Fruit fly (Drosophila melanogaster) whole organism, pupa: ENCODE results near the gene CG13003.

Source experiments
- CG10348 ChIP-seq: fragments of 200-800 bp; sonication (Bioruptor generic); IDR thresholded peaks from 2 replicates; pipeline ENCODE4 v1.3.6; 2022; ENCODE audit warnings: missing biosample characterization, missing genetic modification characterization
- CG12605 ChIP-seq: fragments of 200-800 bp; sonication (Bioruptor generic); IDR thresholded peaks from 2 replicates; pipeline ENCODE4 v1.3.6; 2022; ENCODE audit warnings: missing biosample characterization, missing genetic modification characterization
- CG13204 ChIP-seq: fragments of 200-800 bp; sonication (Bioruptor generic); optimal IDR thresholded peaks from 2 replicates; lab custom pipeline; 2018; ENCODE audit warnings: missing biosample characterization, mild to moderate bottlenecking, missing genetic modification characterization, moderate library complexity
- CG14655 ChIP-seq: fragments of 200-800 bp; sonication (Bioruptor generic); optimal IDR thresholded peaks from 3 replicates; lab custom pipeline; 2017; ENCODE audit warnings: mild to moderate bottlenecking, missing biosample characterization, missing genetic modification reagents, missing genetic modification characterization
- CG15710 ChIP-seq: fragments of 200-800 bp; sonication (Bioruptor generic); optimal IDR thresholded peaks from 2 replicates; lab custom pipeline; 2018; ENCODE audit warnings: missing biosample characterization, mild to moderate bottlenecking, missing genetic modification characterization, moderate library complexity
- CG17806 ChIP-seq: fragments of 200-800 bp; sonication (Bioruptor generic); optimal IDR thresholded peaks from 2 replicates; lab custom pipeline; 2018; ENCODE audit warnings: missing biosample characterization, mild to moderate bottlenecking, missing genetic modification characterization, moderate library complexity
- CG32121 ChIP-seq: fragments of 200-800 bp; sonication (Bioruptor generic); IDR thresholded peaks from 2 replicates; pipeline ENCODE4 v1.3.6; 2022; ENCODE audit warnings: missing biosample characterization, missing genetic modification characterization
- CG34367 ChIP-seq: fragments of 200-800 bp; sonication (Bioruptor generic); optimal IDR thresholded peaks from 2 replicates; lab custom pipeline; 2018; ENCODE audit warnings: missing biosample characterization, mild to moderate bottlenecking, missing genetic modification characterization
- CG4496 ChIP-seq: fragments of 200-800 bp; sonication (Bioruptor generic); IDR thresholded peaks from 3 replicates; pipeline ENCODE4 v1.3.6; 2022; ENCODE audit warnings: missing biosample characterization, missing genetic modification characterization
- CG8159 ChIP-seq: fragments of 200-800 bp; sonication (Bioruptor generic); optimal IDR thresholded peaks from 3 replicates; lab custom pipeline; 2018; ENCODE audit warnings: missing biosample characterization, mild to moderate bottlenecking, missing genetic modification characterization, moderate library complexity
- CG8301 ChIP-seq: fragments of 200-800 bp; sonication (Bioruptor generic); optimal IDR thresholded peaks from 2 replicates; lab custom pipeline; 2018; ENCODE audit warnings: missing biosample characterization, mild to moderate bottlenecking, missing genetic modification characterization
- CG9948 ChIP-seq: fragments of 200-800 bp; sonication (Bioruptor generic); optimal IDR thresholded peaks from 2 replicates; lab custom pipeline; 2018; ENCODE audit warnings: missing biosample characterization, mild to moderate bottlenecking, missing genetic modification characterization, moderate library complexity
- D1 ChIP-seq: fragments of 200-800 bp; sonication (Bioruptor generic); optimal IDR thresholded peaks from 2 replicates; lab custom pipeline; 2018; ENCODE audit warnings: missing biosample characterization, mild to moderate bottlenecking, missing genetic modification characterization, moderate library complexity
- EcR ChIP-seq: fragments of 200-800 bp; sonication (Bioruptor generic); optimal IDR thresholded peaks from 3 replicates; lab custom pipeline; 2019; ENCODE audit warnings: missing biosample characterization, missing genetic modification characterization, mild to moderate bottlenecking, moderate library complexity, missing genetic modification reagents
- Ets98B ChIP-seq: fragments of 200-800 bp; sonication (Bioruptor generic); IDR thresholded peaks from 2 replicates; pipeline ENCODE4 v1.3.6; 2022; ENCODE audit warnings: missing biosample characterization, missing genetic modification characterization
- Pif1A ChIP-seq: fragments of 200-800 bp; sonication (Bioruptor generic); optimal IDR thresholded peaks from 3 replicates; lab custom pipeline; 2016; ENCODE audit warnings: missing biosample characterization, missing genetic modification characterization
- Pif1B ChIP-seq: fragments of 200-800 bp; sonication (Bioruptor generic); optimal IDR thresholded peaks from 3 replicates; lab custom pipeline; 2016; ENCODE audit warnings: missing biosample characterization, missing genetic modification characterization
- Snoo ChIP-seq: fragments of 200-800 bp; sonication (Bioruptor generic); optimal IDR thresholded peaks from 3 replicates; lab custom pipeline; 2017; ENCODE audit warnings: missing biosample characterization, mild to moderate bottlenecking, missing genetic modification characterization, inconsistent platforms
- fd96Ca ChIP-seq: fragments of 200-800 bp; sonication (Bioruptor generic); IDR thresholded peaks from 3 replicates; pipeline ENCODE4 v1.3.6; 2022; ENCODE audit warnings: missing biosample characterization, missing genetic modification characterization
- gl ChIP-seq: fragments of 200-800 bp; sonication (Bioruptor generic); optimal IDR thresholded peaks from 2 replicates; lab custom pipeline; 2018; ENCODE audit warnings: missing biosample characterization, mild to moderate bottlenecking, missing genetic modification characterization
- rn ChIP-seq: fragments of 200-800 bp; sonication (Bioruptor generic); IDR thresholded peaks from 2 replicates; pipeline ENCODE4 v1.3.6; 2022; ENCODE audit warnings: missing biosample characterization, missing genetic modification characterization

The CG13003 gene

dm6 chrX:16871808-16872207 is 4.5 kb downstream of the CG13003 start:
- TF ChIP-seq CG8159 (tag; lab: Kevin White, UChicago) (peak; percentile 81), rn (GFP tag; lab: Robert Waterston, UW) (peak; percentile 70), CG8301 (peak; percentile 74), CG14655 (peak; percentile 82), CG32121 (GFP tag; lab: Robert Waterston, UW) (peak; percentile 58; the same call in 1 of the 2 replicates), CG17806 (tag; lab: Kevin White, UChicago) (peak; percentile 75), CG15710 (tag; lab: Kevin White, UChicago) (peak; percentile 84), Pif1B (GFP tag; lab: Kevin White, UChicago) (peak; percentile 68), D1 (tag; lab: Kevin White, UChicago) (peak; percentile 46), CG34367 (tag; lab: Kevin White, UChicago) (peak; percentile 80), CG4496 (GFP tag; lab: Robert Waterston, UW) (peak; percentile 85), CG12605 (GFP tag; lab: Robert Waterston, UW) (peak; percentile 78), Snoo (tag; lab: Kevin White, UChicago) (peak; percentile 53), fd96Ca (GFP tag; lab: Robert Waterston, UW) (peak; percentile 75; the same call in 2 of the 3 replicates), Ets98B (peak; percentile 85), CG13204 (peak; percentile 36), Pif1A (GFP tag; lab: Kevin White, UChicago) (peak; percentile 79), gl (tag; lab: Kevin White, UChicago) (peak; percentile 64), CG9948 (peak; percentile 80), CG10348 (no peak), EcR (GFP tag; lab: Kevin White, UChicago) (no peak)
- TF ChIP-seq, all 21 proteins: peak for 19

- TF ChIP-seq gl (tag; lab: Kevin White, UChicago) (no peak), CG8159 (tag; lab: Kevin White, UChicago) (no peak), CG10348 (no peak), CG9948 (no peak), CG15710 (tag; lab: Kevin White, UChicago) (no peak), CG32121 (GFP tag; lab: Robert Waterston, UW) (peak; percentile 33; the same call in 1 of the 2 replicates)
Observed at dm6 chrX:16867622-16868021, 8.7 kb downstream of the CG13003 start.

dm6 chrX:16859732-16860131 is 16.6 kb downstream of the CG13003 start:
- TF ChIP-seq CG14655 (peak; percentile 39), CG4496 (GFP tag; lab: Robert Waterston, UW) (no peak), CG32121 (GFP tag; lab: Robert Waterston, UW) (no peak), CG8301 (peak; percentile 12), CG8159 (tag; lab: Kevin White, UChicago) (peak; percentile 38), CG15710 (tag; lab: Kevin White, UChicago) (peak; percentile 16), rn (GFP tag; lab: Robert Waterston, UW) (no peak), CG9948 (peak; percentile 22), gl (tag; lab: Kevin White, UChicago) (no peak)
- TF ChIP-seq, all 21 proteins: peak for 5

- TF ChIP-seq Ets98B (no peak), gl (tag; lab: Kevin White, UChicago) (no peak), CG17806 (tag; lab: Kevin White, UChicago) (no peak), Pif1B (GFP tag; lab: Kevin White, UChicago) (no peak), CG4496 (GFP tag; lab: Robert Waterston, UW) (no peak), EcR (GFP tag; lab: Kevin White, UChicago) (no peak), Snoo (tag; lab: Kevin White, UChicago) (no peak), CG34367 (tag; lab: Kevin White, UChicago) (no peak), CG9948 (no peak), CG32121 (GFP tag; lab: Robert Waterston, UW) (peak; percentile 69), Pif1A (GFP tag; lab: Kevin White, UChicago) (peak; percentile 15), CG12605 (GFP tag; lab: Robert Waterston, UW) (peak; percentile 14; the same call in 1 of the 2 replicates), CG8159 (tag; lab: Kevin White, UChicago) (no peak), CG15710 (tag; lab: Kevin White, UChicago) (no peak), CG10348 (no peak), fd96Ca (GFP tag; lab: Robert Waterston, UW) (no peak), D1 (tag; lab: Kevin White, UChicago) (no peak), CG14655 (peak; percentile 23), CG8301 (peak; percentile 26), CG13204 (no peak), rn (GFP tag; lab: Robert Waterston, UW) (no peak)
Observed at dm6 chrX:16854746-16855145, 21.6 kb downstream of the CG13003 start.

- TF ChIP-seq CG34367 (tag; lab: Kevin White, UChicago), result no peak
- no peak for TF ChIP-seq fd96Ca (GFP tag; lab: Robert Waterston, UW)
- no peak for TF ChIP-seq CG4496 (GFP tag; lab: Robert Waterston, UW)
- no peak for TF ChIP-seq CG9948
- no peak for TF ChIP-seq CG32121 (GFP tag; lab: Robert Waterston, UW)
- TF ChIP-seq D1 (tag; lab: Kevin White, UChicago), result no peak
- no peak for TF ChIP-seq rn (GFP tag; lab: Robert Waterston, UW)
- no peak for TF ChIP-seq CG13204
- TF ChIP-seq Pif1B (GFP tag; lab: Kevin White, UChicago), result no peak
- TF ChIP-seq gl (tag; lab: Kevin White, UChicago), result no peak
- TF ChIP-seq CG8301, result no peak
- TF ChIP-seq CG8159 (tag; lab: Kevin White, UChicago), result no peak
- TF ChIP-seq CG15710 (tag; lab: Kevin White, UChicago), result no peak
- TF ChIP-seq Ets98B, result no peak
- TF ChIP-seq Snoo (tag; lab: Kevin White, UChicago), result no peak
- no peak for TF ChIP-seq CG10348
- TF ChIP-seq EcR (GFP tag; lab: Kevin White, UChicago), result no peak
- TF ChIP-seq CG12605 (GFP tag; lab: Robert Waterston, UW), result no peak
- TF ChIP-seq, all 21 proteins: peak for 0
Observed at dm6 chrX:16849517-16849916, 26.8 kb downstream of the CG13003 start.
